Worm (Caenorhabditis elegans) whole organism, young adult: ENCODE data around the gene C16H3.3.

Source experiments
- ama-1 ChIP-seq, 3 experiments: fragments of 150-350 bp in 1 of 3; sonication (generic microtip) in 2 of 3; optimal IDR thresholded peaks; 2 replicates each; lab custom pipeline; 2014 to 2018; ENCODE audit warnings: missing biosample characterization in 2 of 3, missing genetic modification characterization in 2 of 3, missing genetic modification reagents in 2 of 3
- ceh-79 ChIP-seq: sonication (generic microtip); optimal IDR thresholded peaks from 2 replicates; lab custom pipeline; 2017; ENCODE audit warnings: mild to moderate bottlenecking, missing genetic modification characterization, missing compliant biosample characterization
- hlh-26 ChIP-seq: fragments of 200-800 bp; sonication (Bioruptor generic); conservative IDR thresholded peaks from 2 replicates; pipeline ENCODE4 v1.3.6; 2022; ENCODE audit warnings: missing genetic modification reagents, missing genetic modification characterization, missing compliant biosample characterization
- lin-35 ChIP-seq, 3 experiments: fragments of 150-350 bp in 2 of 3; sonication (generic microtip) in 1 of 3; optimal IDR thresholded peaks; 2 replicates each; lab custom pipeline; 2014 to 2018; ENCODE audit warnings: missing biosample characterization in 3 of 3, missing genetic modification characterization in 3 of 3, missing genetic modification reagents in 3 of 3
- mel-28 ChIP-seq: sonication (generic microtip); optimal IDR thresholded peaks from 2 replicates; lab custom pipeline; 2016; ENCODE audit warnings: borderline replicate concordance, mild to moderate bottlenecking, missing genetic modification characterization, missing compliant biosample characterization
- pbrm-1 ChIP-seq: fragments of 200-800 bp; sonication (Bioruptor generic); IDR thresholded peaks from 2 replicates; pipeline ENCODE4 v1.3.6; 2022; ENCODE audit warnings: missing genetic modification reagents, missing genetic modification characterization, missing compliant biosample characterization

DNA sequence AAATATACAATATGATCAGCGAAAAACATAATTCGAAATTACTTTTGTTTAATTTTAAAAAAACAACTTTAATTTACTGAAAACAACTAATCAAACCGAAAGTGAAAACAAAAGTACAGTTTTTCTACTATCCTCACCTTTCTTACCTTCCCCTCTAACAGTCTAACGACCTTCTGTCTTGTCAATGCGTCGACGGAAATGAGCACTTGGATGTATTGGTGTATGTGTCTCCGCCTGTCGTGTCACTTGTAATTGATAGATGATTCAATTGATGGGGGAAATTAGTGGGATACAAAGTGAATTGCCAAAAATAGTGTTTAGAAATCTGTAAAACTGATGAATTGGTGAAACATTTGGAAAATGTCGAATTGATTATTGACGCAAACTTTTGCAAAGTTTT lies 46.4 kb downstream of the C16H3.3 start, which contains the start of gene F31A3.5:
- no peak for TF ChIP-seq ceh-79 (tag; lab: Kevin White, UChicago)
- no peak for TF ChIP-seq pbrm-1
- TF ChIP-seq hlh-26 (GFP tag; lab: Robert Waterston, UW), result no peak
- TF ChIP-seq mel-28 (tag; lab: Kevin White, UChicago), result no peak
- no peak for TF ChIP-seq lin-35 (GFP tag; optimal IDR thresholded peaks at IDR 0.05; lab: Kevin White, UChicago)
- TF ChIP-seq ama-1 (optimal IDR thresholded peaks at IDR 0.05; lab: Kevin White, UChicago), result no peak
- TF ChIP-seq ama-1 (GFP tag; optimal IDR thresholded peaks at IDR 0.05; lab: Kevin White, UChicago), result no peak
